Worm (Caenorhabditis elegans) whole organism, L4 larva: ENCODE results near the gene lin-9.

Source experiments
- D1046.2 ChIP-seq: fragments of 200-800 bp; sonication (Bioruptor generic); IDR thresholded peaks from 2 replicates; pipeline ENCODE4 v1.3.6; 2022; ENCODE audit warnings: missing genetic modification characterization, missing compliant biosample characterization
- F10B5.3 ChIP-seq: sonication (generic microtip); optimal IDR thresholded peaks from 2 replicates; lab custom pipeline; 2016; ENCODE audit warnings: mild to moderate bottlenecking, missing genetic modification characterization, missing compliant biosample characterization
- F44E2.7 ChIP-seq: fragments of 200-800 bp; sonication (Bioruptor generic); IDR thresholded peaks from 2 replicates; pipeline ENCODE4 v2.1.2; 2022; ENCODE audit warnings: missing genetic modification characterization, missing compliant biosample characterization
- F49E8.2 ChIP-seq: sonication (generic microtip); optimal IDR thresholded peaks from 2 replicates; lab custom pipeline; 2016; ENCODE audit warnings: missing compliant biosample characterization, mild to moderate bottlenecking, missing genetic modification characterization, borderline replicate concordance
- Y105C5A.15 ChIP-seq: fragments of 200-800 bp; sonication (Bioruptor generic); IDR thresholded peaks from 2 replicates; pipeline ENCODE4 v1.3.6; 2022; ENCODE audit warnings: missing genetic modification characterization, missing compliant biosample characterization
- Y5F2A.4 ChIP-seq: fragments of 200-800 bp; sonication (Bioruptor generic); optimal IDR thresholded peaks from 2 replicates; lab custom pipeline; 2018; ENCODE audit warnings: mild to moderate bottlenecking, missing genetic modification characterization, missing compliant biosample characterization
- Y75B8A.6 ChIP-seq: fragments of 200-800 bp; sonication (Bioruptor generic); IDR thresholded peaks from 2 replicates; pipeline ENCODE4 v1.3.6; 2022; ENCODE audit warnings: missing genetic modification reagents, missing genetic modification characterization, missing compliant biosample characterization
- aha-1 ChIP-seq: fragments of 150-350 bp; peaks from one replicate; lab custom pipeline; 2014; ENCODE audit warnings: missing biosample characterization, missing genetic modification characterization
- ceh-82 ChIP-seq: sonication (generic microtip); optimal IDR thresholded peaks from 2 replicates; lab custom pipeline; 2017; ENCODE audit warnings: missing biosample characterization, missing genetic modification characterization
- cey-2 ChIP-seq: sonication (generic microtip); optimal IDR thresholded peaks from 3 replicates; lab custom pipeline; 2017; ENCODE audit warnings: missing genetic modification characterization, mild to moderate bottlenecking, missing compliant biosample characterization, antibody characterized with exemption, borderline replicate concordance; ENCODE audit not compliant: insufficient read depth
- daf-16 ChIP-seq, 3 experiments: sonication (generic microtip); optimal IDR thresholded peaks; 2 replicates each; lab custom pipeline; 2016 to 2017; ENCODE audit warnings: missing genetic modification characterization in 3 of 3, missing genetic modification reagents in 3 of 3, mild to moderate bottlenecking in 2 of 3, missing compliant biosample characterization in 2 of 3, missing biosample characterization in 1 of 3, moderate library complexity in 1 of 3
- daf-8 ChIP-seq: fragments of 200-800 bp; sonication (Bioruptor generic); IDR thresholded peaks from 2 replicates; pipeline ENCODE4 v1.3.6; 2022; ENCODE audit warnings: missing genetic modification characterization, missing compliant biosample characterization
- dmd-8 ChIP-seq: fragments of 200-800 bp; sonication (Bioruptor generic); IDR thresholded peaks from 2 replicates; pipeline ENCODE4 v1.3.6; 2022; ENCODE audit warnings: missing genetic modification characterization, missing compliant biosample characterization
- dmd-9 ChIP-seq: fragments of 200-800 bp; sonication (Bioruptor generic); IDR thresholded peaks from 2 replicates; pipeline ENCODE4 v1.3.6; 2022; ENCODE audit warnings: missing genetic modification reagents, missing genetic modification characterization, missing compliant biosample characterization
- egl-27 ChIP-seq: sonication (generic microtip); optimal IDR thresholded peaks from 3 replicates; lab custom pipeline; 2017; ENCODE audit warnings: missing biosample characterization, missing genetic modification reagents, missing genetic modification characterization
- egl-43 ChIP-seq: fragments of 200-800 bp; sonication (Bioruptor generic); IDR thresholded peaks from 2 replicates; pipeline ENCODE4 v1.3.6; 2022; ENCODE audit warnings: missing genetic modification reagents, missing genetic modification characterization, missing compliant biosample characterization
- fkh-10 ChIP-seq: fragments of 150-350 bp; optimal IDR thresholded peaks from 2 replicates; lab custom pipeline; 2014; ENCODE audit warnings: missing biosample characterization, missing genetic modification reagents, missing genetic modification characterization
- gei-8 ChIP-seq: fragments of 200-800 bp; sonication (Bioruptor generic); optimal IDR thresholded peaks from 2 replicates; lab custom pipeline; 2018; ENCODE audit warnings: mild to moderate bottlenecking, missing genetic modification characterization, missing compliant biosample characterization
- hif-1 ChIP-seq, 2 experiments: sonication (generic microtip); optimal IDR thresholded peaks; 2 replicates each; lab custom pipeline; 2016 to 2017; ENCODE audit warnings: missing compliant biosample characterization in 2 of 2, missing genetic modification characterization in 2 of 2, missing genetic modification reagents in 2 of 2, missing genotype in 2 of 2, mild to moderate bottlenecking in 1 of 2
- hlh-11 ChIP-seq: fragments of 200-800 bp; sonication (Bioruptor generic); optimal IDR thresholded peaks from 2 replicates; lab custom pipeline; 2018; ENCODE audit warnings: mild to moderate bottlenecking, missing genetic modification characterization, missing compliant biosample characterization
- hlh-30 ChIP-seq: sonication (generic microtip); optimal IDR thresholded peaks from 2 replicates; lab custom pipeline; 2017; ENCODE audit warnings: antibody characterized with exemption, mild to moderate bottlenecking, missing genetic modification characterization, missing compliant biosample characterization; ENCODE audit not compliant: insufficient read depth
- jun-1 ChIP-seq: fragments of 150-350 bp; optimal IDR thresholded peaks from 2 replicates; lab custom pipeline; 2014; ENCODE audit warnings: missing biosample characterization, missing genetic modification reagents, missing genetic modification characterization
- lim-7 ChIP-seq: fragments of 200-800 bp; sonication (Bioruptor generic); IDR thresholded peaks from 2 replicates; pipeline ENCODE4 v1.3.6; 2022; ENCODE audit warnings: missing genetic modification characterization, missing compliant biosample characterization
- lin-15B ChIP-seq: fragments of 150-350 bp; sonication (generic microtip); optimal IDR thresholded peaks from 3 replicates; lab custom pipeline; 2014; ENCODE audit warnings: missing biosample characterization, missing genetic modification characterization
- lin-29 ChIP-seq: fragments of 200-800 bp; sonication (Bioruptor generic); IDR thresholded peaks from 2 replicates; pipeline ENCODE4 v1.3.6; 2022; ENCODE audit warnings: missing genetic modification reagents, missing genetic modification characterization, missing compliant biosample characterization
- lin-38 ChIP-seq: fragments of 200-800 bp; sonication (Bioruptor generic); IDR thresholded peaks from 2 replicates; pipeline ENCODE4 v1.3.6; 2022; ENCODE audit warnings: missing genetic modification reagents, missing genetic modification characterization, missing compliant biosample characterization
- madf-5 ChIP-seq, 2 experiments: fragments of 200-800 bp; sonication (Bioruptor generic); IDR thresholded peaks; 2 replicates each; pipeline ENCODE4 v1.3.6; 2022; ENCODE audit warnings: missing compliant biosample characterization in 2 of 2, missing genetic modification characterization in 2 of 2
- madf-9 ChIP-seq: fragments of 200-800 bp; sonication (Bioruptor generic); conservative IDR thresholded peaks from 2 replicates; pipeline ENCODE4 v1.3.6; 2022; ENCODE audit warnings: missing genetic modification reagents, missing genetic modification characterization, missing compliant biosample characterization
- mdt-29 ChIP-seq: fragments of 200-800 bp; sonication (Bioruptor generic); IDR thresholded peaks from 2 replicates; pipeline ENCODE4 v1.3.6; 2022; ENCODE audit warnings: missing genetic modification reagents, missing genetic modification characterization, missing compliant biosample characterization
- mep-1 ChIP-seq: fragments of 150-350 bp; sonication (generic microtip); optimal IDR thresholded peaks from 3 replicates; lab custom pipeline; 2014; ENCODE audit warnings: missing biosample characterization, missing genetic modification characterization
- mes-2 ChIP-seq: sonication (generic microtip); optimal IDR thresholded peaks from 2 replicates; lab custom pipeline; 2016; ENCODE audit warnings: missing genotype, mild to moderate bottlenecking, missing genetic modification characterization, missing compliant biosample characterization; ENCODE audit not compliant: poor library complexity, severe bottlenecking
- mxl-3 ChIP-seq: fragments of 200-800 bp; sonication (Bioruptor generic); optimal IDR thresholded peaks from 2 replicates; lab custom pipeline; 2018; ENCODE audit warnings: mild to moderate bottlenecking, missing genetic modification characterization, missing compliant biosample characterization
- nhr-10 ChIP-seq: fragments of 150-350 bp; optimal IDR thresholded peaks from 2 replicates; lab custom pipeline; 2014; ENCODE audit warnings: missing biosample characterization, missing genetic modification characterization
- nhr-102 ChIP-seq: sonication (generic microtip); optimal IDR thresholded peaks from 2 replicates; lab custom pipeline; 2016; ENCODE audit warnings: mild to moderate bottlenecking, missing genetic modification characterization, moderate library complexity, missing compliant biosample characterization
- nhr-42 ChIP-seq: fragments of 200-800 bp; sonication (Bioruptor generic); IDR thresholded peaks from 2 replicates; pipeline ENCODE4 v1.3.6; 2022; ENCODE audit warnings: missing genetic modification characterization, missing compliant biosample characterization
- nhr-6 ChIP-seq: fragments of 150-350 bp; optimal IDR thresholded peaks from 2 replicates; lab custom pipeline; 2014; ENCODE audit warnings: missing biosample characterization, missing genetic modification characterization
- nhr-77 ChIP-seq: fragments of 150-350 bp; optimal IDR thresholded peaks from 2 replicates; lab custom pipeline; 2014; ENCODE audit warnings: missing biosample characterization, missing genetic modification characterization
- pha-4 ChIP-seq, 2 experiments: fragments of 150-350 bp in 1 of 2; fragments of 200-800 bp in 1 of 2; sonication (Bioruptor generic) in 1 of 2; IDR thresholded peaks in 1 of 2; optimal IDR thresholded peaks in 1 of 2; 2 replicates each; pipeline versions ENCODE4 v1.3.6 to Lab custom; 2014 to 2022; ENCODE audit warnings: missing genetic modification characterization in 2 of 2, missing genetic modification reagents in 2 of 2, missing biosample characterization in 1 of 2, missing compliant biosample characterization in 1 of 2
- php-3 ChIP-seq: fragments of 200-800 bp; sonication (Bioruptor generic); IDR thresholded peaks from 2 replicates; pipeline ENCODE4 v1.3.6; 2022; ENCODE audit warnings: missing genetic modification reagents, missing genetic modification characterization, missing compliant biosample characterization
- pqm-1 ChIP-seq: sonication (generic microtip); optimal IDR thresholded peaks from 2 replicates; lab custom pipeline; 2017; ENCODE audit warnings: missing biosample characterization, missing genetic modification characterization
- spr-1 ChIP-seq: sonication (generic microtip); optimal IDR thresholded peaks from 2 replicates; lab custom pipeline; 2016; ENCODE audit warnings: mild to moderate bottlenecking, missing genetic modification characterization, missing compliant biosample characterization
- spr-3 ChIP-seq: fragments of 200-800 bp; sonication (Bioruptor generic); optimal IDR thresholded peaks from 2 replicates; lab custom pipeline; 2018; ENCODE audit warnings: mild to moderate bottlenecking, missing genetic modification characterization, missing compliant biosample characterization
- unc-130 ChIP-seq: sonication (generic microtip); optimal IDR thresholded peaks from 2 replicates; lab custom pipeline; 2016; ENCODE audit warnings: missing genetic modification reagents, missing genetic modification characterization, missing compliant biosample characterization
- zag-1 ChIP-seq: fragments of 150-350 bp; optimal IDR thresholded peaks from 2 replicates; lab custom pipeline; 2014; ENCODE audit warnings: missing biosample characterization, missing genetic modification characterization
- zfp-3 ChIP-seq: fragments of 200-800 bp; sonication (Bioruptor generic); conservative IDR thresholded peaks from 2 replicates; pipeline ENCODE4 v1.3.6; 2022; ENCODE audit warnings: missing genetic modification reagents, missing genetic modification characterization, missing compliant biosample characterization

Gene lin-9

DNA sequence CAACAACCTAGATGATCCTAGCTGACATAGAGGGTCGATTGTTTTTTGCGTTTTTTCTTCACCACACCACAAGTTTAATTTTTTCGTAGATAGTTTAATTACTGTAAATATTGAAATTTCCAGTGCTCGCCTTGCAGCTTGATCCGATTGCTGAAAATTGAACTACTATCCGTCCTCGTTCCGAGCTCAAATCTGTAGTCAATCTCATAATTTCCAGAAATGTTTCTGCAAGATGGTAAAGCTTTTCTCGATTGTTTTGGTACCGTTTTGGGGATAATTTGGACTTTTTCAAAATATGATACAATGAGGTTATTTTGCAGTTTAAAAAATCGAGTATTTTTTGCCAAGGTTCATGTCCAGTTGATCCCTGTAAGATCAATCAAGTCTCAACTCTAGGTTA lies 37.9 kb downstream of the lin-9 start:
- TF ChIP-seq aha-1 (tag; lab: Kevin White, UChicago) (peak; percentile 99), zfp-3 (GFP tag; lab: Robert Waterston, UW) (no peak), madf-5 (GFP tag; IDR thresholded peaks at IDR 0.05; lab: Robert Waterston, UW) (no peak), daf-16 (GFP tag; optimal IDR thresholded peaks at IDR 0.05; lab: Kevin White, UChicago) (no peak), daf-16 (tag; optimal IDR thresholded peaks at IDR 0.05; lab: Kevin White, UChicago) (peak; percentile 60), mep-1 (tag; lab: Kevin White, UChicago) (no peak), Y105C5A.15 (GFP tag; lab: Robert Waterston, UW) (0 out of 2 replicates have a peak, but pooled peaks have one; percentile 13), nhr-42 (GFP tag; lab: Robert Waterston, UW) (no peak), nhr-77 (tag; lab: Kevin White, UChicago) (no peak)

DNA sequence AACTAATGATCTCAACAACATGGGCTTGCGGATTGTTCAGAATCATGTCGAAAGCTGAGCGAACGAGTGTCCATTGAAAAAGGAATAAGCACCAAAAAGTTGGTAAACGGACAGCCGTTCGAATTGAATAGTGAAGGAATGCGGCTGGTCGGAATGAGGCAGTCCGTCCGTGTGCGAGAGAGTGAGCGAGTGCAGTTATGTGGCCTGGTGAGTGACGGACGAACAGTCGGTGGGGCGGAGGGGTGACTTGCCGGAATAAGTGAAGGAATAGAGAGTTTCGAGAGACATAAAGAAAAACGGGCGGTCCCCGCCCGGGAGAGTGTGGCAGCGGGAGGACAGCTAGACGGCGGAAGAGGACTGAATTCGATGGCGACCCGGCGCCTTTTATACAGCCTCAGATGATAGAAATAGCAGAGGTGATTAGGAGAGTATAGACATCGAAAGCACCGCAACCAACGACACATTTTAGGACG lies 38.6 kb downstream of the lin-9 start:
- TF ChIP-seq mes-2 (tag; lab: Kevin White, UChicago) = peak; percentile 48
- peak; percentile 90 for TF ChIP-seq pha-4 (GFP tag; IDR thresholded peaks at IDR 0.05; lab: Robert Waterston, UW)
- no peak for TF ChIP-seq pha-4 (tag; optimal IDR thresholded peaks at IDR 0.05; lab: Kevin White, UChicago)
- TF ChIP-seq F49E8.2 (tag; lab: Kevin White, UChicago) = no peak
- peak; percentile 78 for TF ChIP-seq pqm-1 (tag; lab: Kevin White, UChicago)
- TF ChIP-seq fkh-10 = no peak
- 0 out of 2 replicates have a peak, but pooled peaks have one; percentile 9 for TF ChIP-seq dmd-9
- TF ChIP-seq gei-8 (GFP tag; lab: Kevin White, UChicago) = peak; percentile 82
- TF ChIP-seq spr-3 (GFP tag; lab: Kevin White, UChicago) = peak; percentile 4
- 0 out of 2 replicates have a peak, but pooled peaks have one; percentile 51 for TF ChIP-seq lin-29
- TF ChIP-seq nhr-10 (tag; lab: Kevin White, UChicago) = peak; percentile 52
- TF ChIP-seq hlh-30 (tag; lab: Kevin White, UChicago) = peak; percentile 47
- no peak for TF ChIP-seq lin-15B (tag; lab: Kevin White, UChicago)
- peak; percentile 79 for TF ChIP-seq madf-9
- peak; percentile 40 to 81 for TF ChIP-seq daf-16 (GFP tag; optimal IDR thresholded peaks at IDR 0.05; lab: Kevin White, UChicago)
- peak; percentile 34 for TF ChIP-seq daf-16 (tag; optimal IDR thresholded peaks at IDR 0.05; lab: Kevin White, UChicago)
- no peak for TF ChIP-seq zag-1 (tag; lab: Kevin White, UChicago)
- TF ChIP-seq nhr-42 (GFP tag; lab: Robert Waterston, UW) = peak; percentile 81
- peak; percentile 43 for TF ChIP-seq spr-1 (tag; lab: Kevin White, UChicago)
- TF ChIP-seq hif-1 (tag; optimal IDR thresholded peaks at IDR 0.05; lab: Kevin White, UChicago) = peak; percentile 3 to 64
- TF ChIP-seq php-3 (GFP tag; lab: Robert Waterston, UW) = peak; percentile 68
- no peak for TF ChIP-seq Y5F2A.4 (GFP tag; lab: Kevin White, UChicago)
- TF ChIP-seq lin-38 (GFP tag; lab: Robert Waterston, UW) = peak; percentile 74
- no peak; the same call in 1 of the 2 replicates for TF ChIP-seq mdt-29 (GFP tag; lab: Robert Waterston, UW)
- TF ChIP-seq unc-130 (GFP tag; lab: Kevin White, UChicago) = no peak
- TF ChIP-seq cey-2 = no peak
- TF ChIP-seq nhr-102 = peak; percentile 63
- TF ChIP-seq aha-1 (tag; lab: Kevin White, UChicago) = peak; percentile 98
- peak; percentile 9 for TF ChIP-seq jun-1 (tag; lab: Kevin White, UChicago)
- TF ChIP-seq egl-27 (tag; lab: Kevin White, UChicago) = no peak
- peak; percentile 78; the same call in 1 of the 2 replicates for TF ChIP-seq D1046.2 (GFP tag; lab: Robert Waterston, UW)
- 0 out of 2 replicates have a peak, but pooled peaks have one; percentile 45 for TF ChIP-seq F44E2.7 (GFP tag; lab: Robert Waterston, UW)
- TF ChIP-seq madf-5 (GFP tag; IDR thresholded peaks at IDR 0.05; lab: Robert Waterston, UW) = peak in 1 of 2 experiments; percentile 88; a peak in 1 of 4 replicates
- no peak for TF ChIP-seq lim-7 (GFP tag; lab: Robert Waterston, UW)
- peak; percentile 89 for TF ChIP-seq mxl-3
- TF ChIP-seq F10B5.3 (tag; lab: Kevin White, UChicago) = no peak
- peak; percentile 96 for TF ChIP-seq hlh-11 (tag; lab: Kevin White, UChicago)
- TF ChIP-seq dmd-8 (GFP tag; lab: Robert Waterston, UW) = peak; percentile 75; the same call in 1 of the 2 replicates
- no peak for TF ChIP-seq Y75B8A.6 (GFP tag; lab: Robert Waterston, UW)
- 0 out of 2 replicates have a peak, but pooled peaks have one; percentile 17 for TF ChIP-seq Y105C5A.15 (GFP tag; lab: Robert Waterston, UW)
- no peak for TF ChIP-seq ceh-82
- peak; percentile 63 for TF ChIP-seq nhr-6 (tag; lab: Kevin White, UChicago)
- no peak for TF ChIP-seq daf-8
- peak; percentile 90 for TF ChIP-seq egl-43 (GFP tag; lab: Robert Waterston, UW)
